Worm (Caenorhabditis elegans) whole organism, L2 larva: ENCODE results near the gene oac-50.
"Not testable (repeated sequence)": the region's sequence is repeated elsewhere in the genome, so short reads cannot be mapped to it uniquely, and the experiment has no call there.

Experiments used
- F13H6.1 ChIP-seq: sonication (generic microtip); optimal IDR thresholded peaks from 2 replicates; lab custom pipeline; 2016; ENCODE audit warnings: missing genetic modification characterization, missing compliant biosample characterization
- Y55F3AM.14 ChIP-seq: fragments of 200-800 bp; sonication (Bioruptor generic); optimal IDR thresholded peaks from 2 replicates; lab custom pipeline; 2018; ENCODE audit warnings: mild to moderate bottlenecking, missing genetic modification characterization, missing compliant biosample characterization
- aly-2 ChIP-seq: fragments of 150-350 bp; optimal IDR thresholded peaks from 2 replicates; lab custom pipeline; 2014; ENCODE audit warnings: missing biosample characterization, missing genetic modification characterization
- ama-1 ChIP-seq: fragments of 150-350 bp; optimal IDR thresholded peaks from 2 replicates; lab custom pipeline; 2018; ENCODE audit warnings: inconsistent platforms
- dmd-4 ChIP-seq: sonication (generic microtip); optimal IDR thresholded peaks from 2 replicates; lab custom pipeline; 2017; ENCODE audit warnings: missing biosample characterization, missing genetic modification characterization
- elt-3 ChIP-seq: sonication (generic microtip); optimal IDR thresholded peaks from 2 replicates; lab custom pipeline; 2017; ENCODE audit warnings: missing biosample characterization, missing genetic modification characterization
- nhr-25 ChIP-seq: fragments of 150-350 bp; sonication (generic microtip); optimal IDR thresholded peaks from 3 replicates; lab custom pipeline; 2014; ENCODE audit warnings: missing biosample characterization, missing genetic modification characterization
- skn-1 ChIP-seq: sonication (generic microtip); optimal IDR thresholded peaks from 2 replicates; lab custom pipeline; 2017; ENCODE audit warnings: missing biosample characterization, missing genetic modification characterization
- unc-62 ChIP-seq: fragments of 150-350 bp; optimal IDR thresholded peaks from 2 replicates; lab custom pipeline; 2014; ENCODE audit warnings: missing biosample characterization, missing genetic modification reagents, missing genetic modification characterization
- zag-1 ChIP-seq: fragments of 150-350 bp; optimal IDR thresholded peaks from 2 replicates; lab custom pipeline; 2014; ENCODE audit warnings: missing biosample characterization, missing genetic modification characterization
- ztf-11 ChIP-seq: sonication (generic microtip); optimal IDR thresholded peaks from 2 replicates; lab custom pipeline; 2017; ENCODE audit warnings: missing biosample characterization, missing genetic modification characterization

DNA sequence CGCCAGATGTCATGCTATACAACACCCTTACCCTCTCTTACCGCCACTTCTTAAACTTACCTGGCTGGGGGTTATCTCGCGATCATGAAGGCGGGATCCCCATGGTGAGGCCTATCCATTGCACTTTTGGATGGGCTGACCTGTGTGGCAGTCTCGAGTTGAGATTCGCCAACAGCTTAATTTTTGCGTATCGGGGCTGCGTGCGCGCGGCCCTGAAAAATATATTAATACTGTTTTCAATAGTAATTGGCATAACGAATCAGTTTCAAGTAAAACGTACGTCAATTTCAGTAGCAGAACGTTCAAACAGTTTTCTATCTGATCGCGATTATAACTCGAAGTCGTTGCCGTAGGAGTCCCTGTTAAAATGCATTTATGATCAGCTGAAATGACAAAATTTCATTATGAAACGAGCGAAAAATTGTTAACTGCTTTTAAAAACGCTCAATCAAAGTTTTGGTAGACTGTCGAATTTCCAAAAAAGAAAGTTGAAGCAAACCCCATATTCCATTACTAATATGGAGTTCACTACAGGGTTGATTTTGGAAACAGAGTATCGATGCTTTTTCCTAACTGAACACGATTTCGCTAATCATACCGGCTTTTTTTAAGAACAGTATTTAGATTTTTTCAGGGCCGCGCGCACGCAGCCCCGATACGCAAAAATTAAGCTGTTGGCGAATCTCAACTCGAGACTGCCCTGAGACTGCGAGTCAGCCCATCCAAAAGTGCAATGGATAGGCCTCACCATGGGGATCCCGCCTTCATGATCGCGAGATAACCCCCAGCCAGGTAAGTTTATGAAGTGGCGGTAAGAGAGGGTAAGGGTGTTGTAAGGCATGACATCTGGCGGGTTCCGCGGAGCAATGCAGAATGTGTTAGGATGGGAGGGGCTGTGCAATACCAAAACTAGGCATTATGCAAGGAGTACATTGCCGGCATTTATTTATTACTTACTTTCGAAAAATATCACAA lies 17.8 kb upstream of the oac-50 start:
- not testable (repeated sequence) for TF ChIP-seq Y55F3AM.14 (GFP tag; lab: Kevin White, UChicago); F13H6.1 (tag; lab: Kevin White, UChicago); aly-2 (tag; lab: Kevin White, UChicago); ztf-11 (tag; lab: Kevin White, UChicago); unc-62 (GFP tag; lab: Kevin White, UChicago); skn-1 (tag; lab: Kevin White, UChicago); ama-1; dmd-4 (tag; lab: Kevin White, UChicago); nhr-25; elt-3 (tag; lab: Kevin White, UChicago); zag-1 (tag; lab: Kevin White, UChicago)
